Fruit fly (Drosophila melanogaster) whole organism, pupa: ENCODE measurements around the gene Inx3.

ENCODE experiments used
- CG12605 ChIP-seq: fragments of 200-800 bp; sonication (Bioruptor generic); IDR thresholded peaks from 2 replicates; pipeline ENCODE4 v1.3.6; 2022; ENCODE audit warnings: missing biosample characterization, missing genetic modification characterization
- CG14655 ChIP-seq: fragments of 200-800 bp; sonication (Bioruptor generic); optimal IDR thresholded peaks from 3 replicates; lab custom pipeline; 2017; ENCODE audit warnings: mild to moderate bottlenecking, missing biosample characterization, missing genetic modification reagents, missing genetic modification characterization
- CG17806 ChIP-seq: fragments of 200-800 bp; sonication (Bioruptor generic); optimal IDR thresholded peaks from 2 replicates; lab custom pipeline; 2018; ENCODE audit warnings: missing biosample characterization, mild to moderate bottlenecking, missing genetic modification characterization, moderate library complexity
- CG4496 ChIP-seq: fragments of 200-800 bp; sonication (Bioruptor generic); IDR thresholded peaks from 3 replicates; pipeline ENCODE4 v1.3.6; 2022; ENCODE audit warnings: missing biosample characterization, missing genetic modification characterization
- CG9948 ChIP-seq: fragments of 200-800 bp; sonication (Bioruptor generic); optimal IDR thresholded peaks from 2 replicates; lab custom pipeline; 2018; ENCODE audit warnings: missing biosample characterization, mild to moderate bottlenecking, missing genetic modification characterization, moderate library complexity
- D1 ChIP-seq: fragments of 200-800 bp; sonication (Bioruptor generic); optimal IDR thresholded peaks from 2 replicates; lab custom pipeline; 2018; ENCODE audit warnings: missing biosample characterization, mild to moderate bottlenecking, missing genetic modification characterization, moderate library complexity
- EcR ChIP-seq: fragments of 200-800 bp; sonication (Bioruptor generic); optimal IDR thresholded peaks from 3 replicates; lab custom pipeline; 2019; ENCODE audit warnings: missing biosample characterization, missing genetic modification characterization, mild to moderate bottlenecking, moderate library complexity, missing genetic modification reagents

dm6 chr3R:28846877-28847529 is 12.3 kb downstream of the Inx3 start:
- peak; percentile 15 for TF ChIP-seq D1
- TF ChIP-seq CG12605 (GFP tag; lab: Robert Waterston, UW) = peak; percentile 75
- peak; percentile 68 for TF ChIP-seq CG9948 (tag; lab: Kevin White, UChicago)
- TF ChIP-seq CG4496 (GFP tag; lab: Robert Waterston, UW) = peak; percentile 77; the same call in 2 of the 3 replicates
- TF ChIP-seq EcR = peak; percentile 64
- TF ChIP-seq CG14655 (GFP tag; lab: Kevin White, UChicago) = peak; percentile 77
- peak; percentile 77 for TF ChIP-seq CG17806 (tag; lab: Kevin White, UChicago)
